Worm (Caenorhabditis elegans) whole organism, L3 larva: ENCODE measurements around the gene dod-6.

Experiments
- R02D3.7 ChIP-seq: fragments of 150-350 bp; optimal IDR thresholded peaks from 2 replicates; lab custom pipeline; 2014; ENCODE audit warnings: missing biosample characterization, missing genetic modification characterization
- aly-2 ChIP-seq: fragments of 150-350 bp; optimal IDR thresholded peaks from 2 replicates; lab custom pipeline; 2014; ENCODE audit warnings: missing biosample characterization, missing genetic modification characterization
- ceh-82 ChIP-seq: fragments of 150-350 bp; optimal IDR thresholded peaks from 2 replicates; lab custom pipeline; 2014; ENCODE audit warnings: missing biosample characterization, missing genetic modification characterization
- egl-27 ChIP-seq: sonication (generic microtip); optimal IDR thresholded peaks from 4 replicates; lab custom pipeline; 2017; ENCODE audit warnings: missing biosample characterization, missing genetic modification reagents, missing genetic modification characterization
- lin-39 ChIP-seq: fragments of 150-350 bp; optimal IDR thresholded peaks from 2 replicates; lab custom pipeline; 2018; ENCODE audit warnings: missing biosample characterization, missing genetic modification reagents, missing genetic modification characterization
- nhr-11 ChIP-seq: fragments of 150-350 bp; optimal IDR thresholded peaks from 2 replicates; lab custom pipeline; 2014; ENCODE audit warnings: missing biosample characterization, missing genetic modification characterization
- nhr-12 ChIP-seq: fragments of 150-350 bp; optimal IDR thresholded peaks from 2 replicates; lab custom pipeline; 2014; ENCODE audit warnings: missing biosample characterization, missing genetic modification characterization
- pha-4 ChIP-seq: fragments of 150-350 bp; optimal IDR thresholded peaks from 2 replicates; lab custom pipeline; 2014; ENCODE audit warnings: missing biosample characterization, missing genetic modification reagents, missing genetic modification characterization
- snpc-4 ChIP-seq: fragments of 150-350 bp; optimal IDR thresholded peaks from 2 replicates; lab custom pipeline; 2014; ENCODE audit warnings: missing biosample characterization, missing genetic modification characterization
- tbx-2 ChIP-seq: sonication (generic microtip); optimal IDR thresholded peaks from 2 replicates; lab custom pipeline; 2016; ENCODE audit warnings: mild to moderate bottlenecking, missing genetic modification characterization, missing compliant biosample characterization
- unc-39 ChIP-seq: sonication (generic microtip); optimal IDR thresholded peaks from 4 replicates; lab custom pipeline; 2017; ENCODE audit warnings: missing biosample characterization, missing genetic modification characterization
- zag-1 ChIP-seq: fragments of 150-350 bp; optimal IDR thresholded peaks from 2 replicates; lab custom pipeline; 2014; ENCODE audit warnings: missing biosample characterization, missing genetic modification characterization
- ztf-4 ChIP-seq: fragments of 150-350 bp; optimal IDR thresholded peaks from 2 replicates; lab custom pipeline; 2014; ENCODE audit warnings: missing biosample characterization, missing genetic modification characterization

ce11 chrIII:10199052-10199451 lies 1.5 kb downstream of the dod-6 start, which contains the start of gene T20G5.8:
- TF ChIP-seq ceh-82 (tag; lab: Kevin White, UChicago) (no peak), lin-39 (tag; lab: Kevin White, UChicago) (no peak), nhr-12 (tag; lab: Kevin White, UChicago) (no peak), ztf-4 (tag; lab: Kevin White, UChicago) (no peak), unc-39 (tag; lab: Kevin White, UChicago) (no peak), snpc-4 (tag; lab: Kevin White, UChicago) (no peak), nhr-11 (tag; lab: Kevin White, UChicago) (no peak), zag-1 (no peak), pha-4 (tag; lab: Kevin White, UChicago) (no peak), egl-27 (tag; lab: Kevin White, UChicago) (no peak), tbx-2 (no peak), R02D3.7 (tag; lab: Kevin White, UChicago) (no peak), aly-2 (tag; lab: Kevin White, UChicago) (no peak)
